Worm (Caenorhabditis elegans): ENCODE results near the gene ZC190.5.

Gene ZC190.5

DNA sequence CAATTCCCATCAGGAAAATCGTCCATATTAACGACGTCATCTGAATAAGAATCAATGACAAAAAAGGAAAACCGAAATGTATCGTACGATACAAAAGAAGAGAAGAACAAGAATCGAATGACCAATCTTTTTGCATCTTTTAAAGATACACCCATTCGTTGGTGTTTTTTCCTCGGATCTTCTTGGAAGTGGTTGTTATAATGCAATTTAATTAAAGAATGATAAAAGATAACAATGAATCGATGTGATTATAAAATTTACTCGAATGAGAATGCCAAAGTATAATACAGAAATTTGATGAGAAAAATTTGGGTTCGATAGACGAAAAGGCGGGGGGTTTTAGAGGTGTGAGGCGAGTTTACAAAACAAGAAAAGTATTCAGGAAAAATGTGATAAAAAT is 44.4 kb downstream of the ZC190.5 start, which contains the start of gene F41E6.12:
F41E6.12 (minus strand) TSS at position 101 of the 400 bp plus-strand sequence.
- TF ChIP-seq unc-62 (GFP tag; optimal IDR thresholded peaks at IDR 0.05) (no peak), ceh-16 (tag; optimal IDR thresholded peaks at IDR 0.05) (no peak), nhr-237 (tag; optimal IDR thresholded peaks at IDR 0.05) (no peak), mdl-1 (tag; optimal IDR thresholded peaks at IDR 0.05) (no peak), Y55F3AM.14 (GFP tag; optimal IDR thresholded peaks at IDR 0.05) (no peak), snpc-4 (tag; optimal IDR thresholded peaks at IDR 0.05) (no peak), dmd-4 (tag; optimal IDR thresholded peaks at IDR 0.05) (no peak), nhr-129 (tag; optimal IDR thresholded peaks at IDR 0.05) (no peak), nhr-21 (tag; optimal IDR thresholded peaks at IDR 0.05) (no peak), nhr-10 (tag; optimal IDR thresholded peaks at IDR 0.05) (no peak)

DNA sequence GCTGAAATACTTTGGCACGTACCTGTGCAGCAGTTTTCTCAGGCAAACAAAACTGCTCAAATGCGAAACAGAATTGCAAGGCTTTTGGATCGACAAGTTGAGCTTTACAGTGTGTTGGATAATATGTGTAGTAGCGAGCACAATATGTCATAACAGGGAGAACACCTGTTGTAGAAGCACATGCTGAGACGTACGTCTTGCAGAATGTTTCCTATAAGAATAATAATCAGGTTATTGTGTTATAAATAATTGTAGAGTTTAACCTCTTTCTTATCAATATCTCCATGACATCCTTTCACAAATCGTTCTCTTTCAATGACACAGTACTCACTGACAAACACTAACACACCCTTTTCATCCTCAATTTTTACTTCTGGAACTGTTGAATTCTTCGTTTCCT is 45.8 kb downstream of the ZC190.5 start:
- TF ChIP-seq Y55F3AM.14 (GFP tag; optimal IDR thresholded peaks at IDR 0.05): no peak
- no peak for TF ChIP-seq ZK546.5 (tag; optimal IDR thresholded peaks at IDR 0.05)
- no peak for TF ChIP-seq nhr-11 (tag; optimal IDR thresholded peaks at IDR 0.05)
- no peak for TF ChIP-seq elt-1 (tag; optimal IDR thresholded peaks at IDR 0.05)
- no peak for TF ChIP-seq nhr-77 (tag; optimal IDR thresholded peaks at IDR 0.05)
- TF ChIP-seq nhr-6 (tag; optimal IDR thresholded peaks at IDR 0.05): no peak
- TF ChIP-seq R02D3.7 (tag; optimal IDR thresholded peaks at IDR 0.05): no peak
- no peak for TF ChIP-seq fos-1 (tag; optimal IDR thresholded peaks at IDR 0.05)
- TF ChIP-seq ztf-1 (GFP tag; conservative IDR thresholded peaks at IDR 0.05): no peak
- TF ChIP-seq ztf-4 (tag; optimal IDR thresholded peaks at IDR 0.05): no peak
- TF ChIP-seq sma-3 (GFP tag; optimal IDR thresholded peaks at IDR 0.05): no peak

DNA sequence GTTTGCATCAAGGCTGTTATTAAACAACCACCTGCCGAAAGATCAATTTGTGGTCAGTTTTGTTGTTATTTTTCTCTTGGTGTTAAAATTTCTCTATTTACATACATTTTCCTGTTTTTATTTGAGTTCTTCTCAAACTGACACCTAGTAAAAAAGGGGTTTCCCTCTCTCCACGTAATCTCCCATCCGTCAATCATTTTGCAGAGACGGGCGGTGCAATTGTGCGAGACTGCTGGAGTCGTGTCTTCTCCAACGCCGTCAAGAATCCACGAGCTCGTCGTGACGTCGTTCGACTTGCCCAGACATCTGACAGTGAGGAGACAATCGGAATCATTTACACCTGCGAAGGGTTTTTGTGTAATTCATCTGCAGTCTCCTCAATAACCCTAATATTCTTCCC is 47.0 kb downstream of the ZC190.5 start:
- TF ChIP-seq unc-39 (tag; optimal IDR thresholded peaks at IDR 0.05): no peak
- no peak for TF ChIP-seq crh-2 (tag; optimal IDR thresholded peaks at IDR 0.05)
- TF ChIP-seq ZK546.5 (tag; optimal IDR thresholded peaks at IDR 0.05): no peak
- TF ChIP-seq skn-1 (tag; optimal IDR thresholded peaks at IDR 0.05): no peak
- TF ChIP-seq elt-1 (tag; optimal IDR thresholded peaks at IDR 0.05): no peak
- TF ChIP-seq nhr-21 (tag; optimal IDR thresholded peaks at IDR 0.05): no peak
- no peak for TF ChIP-seq ceh-82 (tag; optimal IDR thresholded peaks at IDR 0.05)
- no peak for TF ChIP-seq nhr-237 (tag; optimal IDR thresholded peaks at IDR 0.05)
- no peak for TF ChIP-seq sma-3 (GFP tag; optimal IDR thresholded peaks at IDR 0.05)
- TF ChIP-seq nhr-12 (tag; optimal IDR thresholded peaks at IDR 0.05): no peak
- no peak for TF ChIP-seq mbf-1 (tag; optimal IDR thresholded peaks at IDR 0.05)
- no peak for TF ChIP-seq unc-62 (GFP tag; optimal IDR thresholded peaks at IDR 0.05)
- no peak for TF ChIP-seq R02D3.7 (tag; optimal IDR thresholded peaks at IDR 0.05)
- no peak for TF ChIP-seq dmd-4 (tag; optimal IDR thresholded peaks at IDR 0.05)
- no peak for TF ChIP-seq Y55F3AM.14 (GFP tag; optimal IDR thresholded peaks at IDR 0.05)

ce11 chrV:8623754-8624153 is 49.6 kb downstream of the ZC190.5 start, which contains the start of gene F41E6.17:
TSS of gene F41E6.17 (plus strand) at chrV:8624101.
- TF ChIP-seq unc-55 (GFP tag; optimal IDR thresholded peaks at IDR 0.05): peak; percentile 10
- TF ChIP-seq sem-4 (tag; optimal IDR thresholded peaks at IDR 0.05): no peak

- no peak for TF ChIP-seq ztf-1 (GFP tag; conservative IDR thresholded peaks at IDR 0.05)
- no peak for TF ChIP-seq lsy-2 (tag; optimal IDR thresholded peaks at IDR 0.05)
- TF ChIP-seq fos-1 (tag; optimal IDR thresholded peaks at IDR 0.05): no peak
- no peak for TF ChIP-seq lin-39 (tag; optimal IDR thresholded peaks at IDR 0.05)
Measured at ce11 chrV:8622314-8622713, 51.1 kb downstream of the ZC190.5 start, which contains the start of gene F41E6.1. TSS of gene F41E6.1 (plus strand) at chrV:8622614.

All from whole organism, L2 larva.